Fruit fly (Drosophila melanogaster) S2 (cell line): ENCODE measurements around the gene CG42467.

ENCODE experiments used
- CG8478 ChIP-seq: fragments of >200 bp; optimal IDR thresholded peaks from 2 replicates; lab custom pipeline; 2018
- CTCF ChIP-seq, 2 experiments: fragments of >200 bp; optimal IDR thresholded peaks; 2 replicates each; lab custom pipeline; 2018

The CG42467 gene

dm6 chr2L:3712949-3713416 lies 11.9 kb downstream of the CG42467 start, which contains the start of the genes CG31955 and CG2818:
CG31955 (minus strand) TSS chr2L:3713105.
CG2818 (plus strand) TSS chr2L:3713360.
- TF ChIP-seq CTCF (optimal IDR thresholded peaks at IDR 0.05; lab: Kevin White, UChicago) (no peak), CG8478 (lab: Kevin White, UChicago) (no peak)

- TF ChIP-seq CTCF (optimal IDR thresholded peaks at IDR 0.05; lab: Kevin White, UChicago) (no peak), CG8478 (lab: Kevin White, UChicago) (no peak)
These were observed 12.6 kb downstream of the CG42467 start for dm6 chr2L:3713545-3714156.

- TF ChIP-seq CTCF (optimal IDR thresholded peaks at IDR 0.05; lab: Kevin White, UChicago) = no peak
These were observed 16.7 kb downstream of the CG42467 start, which contains the start of the genes lectin-24A and Shaw for dm6 chr2L:3717673-3718235. lectin-24A (minus strand) TSS chr2L:3717773. Shaw (plus strand) TSS chr2L:3718185.

- TF ChIP-seq CTCF (optimal IDR thresholded peaks at IDR 0.05; lab: Kevin White, UChicago) = no peak
- no peak for TF ChIP-seq CG8478 (lab: Kevin White, UChicago)
These were observed 18.4 kb downstream of the CG42467 start for dm6 chr2L:3719414-3719959.

- TF ChIP-seq CG8478 (lab: Kevin White, UChicago) (no peak), CTCF (optimal IDR thresholded peaks at IDR 0.05; lab: Kevin White, UChicago) (no peak)
These were observed 28.5 kb downstream of the CG42467 start for dm6 chr2L:3729635-3730034.

- TF ChIP-seq CG8478 (lab: Kevin White, UChicago) (no peak), CTCF (optimal IDR thresholded peaks at IDR 0.05; lab: Kevin White, UChicago) (no peak)
These were observed 29.3 kb downstream of the CG42467 start, which contains the start of gene CG10019 for dm6 chr2L:3730182-3730975. CG10019 (plus strand) TSS chr2L:3730466.

dm6 chr2L:3731055-3731454 lies 30.0 kb downstream of the CG42467 start:
- TF ChIP-seq CTCF (optimal IDR thresholded peaks at IDR 0.05; lab: Kevin White, UChicago) = no peak
- no peak for TF ChIP-seq CG8478 (lab: Kevin White, UChicago)

dm6 chr2L:3737003-3737662 lies 36.0 kb downstream of the CG42467 start:
- TF ChIP-seq CTCF (optimal IDR thresholded peaks at IDR 0.05; lab: Kevin White, UChicago) = no peak
- no peak for TF ChIP-seq CG8478 (lab: Kevin White, UChicago)

dm6 chr2L:3737682-3738081 lies 36.6 kb downstream of the CG42467 start:
- TF ChIP-seq CG8478 (lab: Kevin White, UChicago) (no peak), CTCF (optimal IDR thresholded peaks at IDR 0.05; lab: Kevin White, UChicago) (no peak)

dm6 chr2L:3740443-3740842 lies 39.4 kb downstream of the CG42467 start:
- TF ChIP-seq CTCF (optimal IDR thresholded peaks at IDR 0.05; lab: Kevin White, UChicago) (no peak), CG8478 (lab: Kevin White, UChicago) (no peak)

- TF ChIP-seq CTCF (optimal IDR thresholded peaks at IDR 0.05; lab: Kevin White, UChicago) (no peak), CG8478 (lab: Kevin White, UChicago) (no peak)
These were observed 47.6 kb downstream of the CG42467 start for dm6 chr2L:3748691-3749090.
